Worm (Caenorhabditis elegans) whole organism, midembryonic: ENCODE results near the gene ugt-45.

Experiments used
- T22C8.4 ChIP-seq: fragments of 200-800 bp; sonication (Bioruptor generic); IDR thresholded peaks from 2 replicates; pipeline ENCODE4 v1.3.6; 2022; ENCODE audit warnings: missing genetic modification characterization, missing compliant biosample characterization
- cog-1 ChIP-seq: sonication (generic microtip); optimal IDR thresholded peaks from 2 replicates; lab custom pipeline; 2016; ENCODE audit warnings: missing genetic modification characterization, missing compliant biosample characterization
- klf-2 ChIP-seq: fragments of 200-800 bp; sonication (Bioruptor generic); conservative IDR thresholded peaks from 2 replicates; pipeline ENCODE4 v1.3.6; 2022; ENCODE audit warnings: missing genetic modification reagents, missing genetic modification characterization, missing compliant biosample characterization
- tab-1 ChIP-seq: fragments of 200-800 bp; sonication (Bioruptor generic); IDR thresholded peaks from 2 replicates; pipeline ENCODE4 v1.3.6; 2022; ENCODE audit warnings: missing genetic modification characterization, missing compliant biosample characterization
- ztf-29 ChIP-seq: fragments of 200-800 bp; sonication (Bioruptor generic); IDR thresholded peaks from 2 replicates; pipeline ENCODE4 v1.3.6; 2022; ENCODE audit warnings: missing genetic modification reagents, missing genetic modification characterization, missing compliant biosample characterization

- TF ChIP-seq cog-1 (tag; lab: Kevin White, UChicago) = no peak
- TF ChIP-seq T22C8.4 (GFP tag; lab: Robert Waterston, UW) = no peak
- TF ChIP-seq tab-1 (GFP tag; lab: Robert Waterston, UW) = no peak
- no peak for TF ChIP-seq ztf-29
- TF ChIP-seq klf-2 (GFP tag; lab: Robert Waterston, UW) = no peak
Observed at ce11 chrIV:3733287-3733686, 17.6 kb downstream of the ugt-45 start.
